Fruit fly (Drosophila melanogaster) whole organism, wandering third instar larva: Measurements from ENCODE around the gene CG43088.

Source experiments
- CrebA ChIP-seq: fragments of 200-800 bp; sonication (Bioruptor generic); optimal IDR thresholded peaks from 2 replicates; lab custom pipeline; 2016; ENCODE audit warnings: missing biosample characterization, mild to moderate bottlenecking, missing genetic modification characterization, borderline replicate concordance
- h ChIP-seq: fragments of 200-800 bp; sonication (Bioruptor generic); optimal IDR thresholded peaks from 3 replicates; lab custom pipeline; 2016; ENCODE audit warnings: missing biosample characterization, mild to moderate bottlenecking, missing genetic modification characterization
- woc ChIP-seq: sonication (Bioruptor generic); optimal IDR thresholded peaks from 2 replicates; lab custom pipeline; 2016; ENCODE audit warnings: missing biosample characterization, mild to moderate bottlenecking, missing genetic modification characterization

DNA sequence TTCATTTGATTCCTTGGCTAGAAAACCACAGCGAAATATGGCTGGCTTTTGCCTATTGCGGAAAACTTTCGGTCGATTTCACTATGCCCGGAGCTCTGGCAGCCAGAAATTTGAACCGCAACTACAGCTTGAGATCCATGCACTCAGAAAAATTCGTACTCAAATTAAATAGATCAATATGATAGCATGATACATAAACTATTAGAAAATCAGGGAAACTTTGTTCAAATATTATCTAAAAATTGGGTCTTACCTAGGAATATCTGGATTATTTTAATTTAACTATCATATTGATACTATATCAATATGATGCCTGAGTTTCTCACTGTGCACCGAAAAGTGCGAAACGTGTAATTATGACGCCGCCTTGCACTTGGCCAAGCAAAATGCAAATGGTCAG is 49.0 kb downstream of the CG43088 start:
- TF ChIP-seq CrebA (no peak), h (GFP tag; lab: Kevin White, UChicago) (peak; percentile 18), woc (GFP tag; lab: Kevin White, UChicago) (no peak)
